Worm (Caenorhabditis elegans): Measurements from ENCODE around the gene vhp-1.

- TF ChIP-seq ceh-13 (GFP tag; optimal IDR thresholded peaks at IDR 0.05) (no peak), flt-1 (GFP tag; IDR thresholded peaks at IDR 0.05) (no peak), aly-1 (tag; optimal IDR thresholded peaks at IDR 0.05) (no peak), scrt-1 (GFP tag; IDR thresholded peaks at IDR 0.05) (no peak), F13C5.2 (tag; optimal IDR thresholded peaks at IDR 0.05) (no peak), ama-1 (optimal IDR thresholded peaks at IDR 0.05) (no peak), tra-4 (tag; optimal IDR thresholded peaks at IDR 0.05) (no peak), hmg-4 (GFP tag; optimal IDR thresholded peaks at IDR 0.05) (no peak), tbx-11 (GFP tag; IDR thresholded peaks at IDR 0.05) (no peak)
Observed at ce11 chrII:5305121-5305520, 18.0 kb upstream of the vhp-1 start.

All from whole organism, early embryonic.